Fruit fly (Drosophila melanogaster): ENCODE measurements around the gene CG31036.
A peak's percentile ranks its signal among the peaks of the same experiment; 100 is the strongest.

The CG31036 gene

DNA sequence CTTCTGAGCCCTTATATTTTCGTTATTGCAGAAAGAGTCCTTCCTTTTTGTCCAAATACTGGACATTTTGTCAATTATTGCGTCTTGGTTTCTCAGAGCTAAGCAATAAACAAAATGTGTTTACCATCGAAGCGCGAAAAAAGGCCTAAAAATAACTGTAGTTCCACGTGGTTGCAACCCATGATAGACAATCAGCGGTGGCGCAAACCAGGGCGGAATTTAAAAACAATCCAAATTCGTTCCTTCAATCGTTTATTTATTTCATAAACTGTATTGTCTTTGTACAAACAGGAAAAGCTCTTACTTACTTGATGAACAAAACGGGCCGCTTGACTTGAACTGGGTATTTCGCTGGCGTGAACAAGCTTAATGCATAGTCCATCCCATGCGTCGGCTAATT, 49.1 kb upstream of the CG31036 start, which contains the start of gene CG7824 (continued):
- no peak for TF ChIP-seq HLH4C (GFP tag; IDR thresholded peaks at IDR 0.05; ENCODE audit: partially characterized antibody)
- no peak for TF ChIP-seq CG11093 (GFP tag; IDR thresholded peaks at IDR 0.05)
- TF ChIP-seq CG17361 (GFP tag; IDR thresholded peaks at IDR 0.05): no peak
- no peak for TF ChIP-seq scrt (GFP tag; optimal IDR thresholded peaks at IDR 0.05)
- no peak for TF ChIP-seq CG17385 (GFP tag; optimal IDR thresholded peaks at IDR 0.05)
- no peak for TF ChIP-seq hbn (GFP tag; IDR thresholded peaks at IDR 0.05; ENCODE audit: partially characterized antibody)
- TF ChIP-seq CG6791 (GFP tag; IDR thresholded peaks at IDR 0.05; ENCODE audit: partially characterized antibody): 0 out of 3 replicates have a peak, but pooled peaks have one; percentile 22
- no peak for TF ChIP-seq seq (GFP tag; IDR thresholded peaks at IDR 0.05)
- no peak for TF ChIP-seq Eip74EF (GFP tag; optimal IDR thresholded peaks at IDR 0.05)
- no peak for TF ChIP-seq fu2 (GFP tag; optimal IDR thresholded peaks at IDR 0.05)
- no peak for TF ChIP-seq Camta (GFP tag; optimal IDR thresholded peaks at IDR 0.05)
- no peak for TF ChIP-seq fd3F (GFP tag; optimal IDR thresholded peaks at IDR 0.05)
- no peak for TF ChIP-seq CG5180 (GFP tag; optimal IDR thresholded peaks at IDR 0.05)
- TF ChIP-seq slbo (GFP tag; IDR thresholded peaks at IDR 0.05): no peak
- TF ChIP-seq Xbp1 (GFP tag; optimal IDR thresholded peaks at IDR 0.05): no peak
- TF ChIP-seq CG17829 (tag; optimal IDR thresholded peaks at IDR 0.05): peak; percentile 11
- peak; percentile 31 for TF ChIP-seq bigmax (GFP tag; optimal IDR thresholded peaks at IDR 0.05)
- no peak for TF ChIP-seq CG34376 (GFP tag; optimal IDR thresholded peaks at IDR 0.05)
- TF ChIP-seq schlank (tag; optimal IDR thresholded peaks at IDR 0.05): no peak
- no peak for TF ChIP-seq CG6854 (GFP tag; optimal IDR thresholded peaks at IDR 0.05)
- peak; percentile 34 for TF ChIP-seq ewg (GFP tag; optimal IDR thresholded peaks at IDR 0.05)
- no peak for TF ChIP-seq CG18599 (GFP tag; optimal IDR thresholded peaks at IDR 0.05)
- no peak for TF ChIP-seq B-H1 (GFP tag; IDR thresholded peaks at IDR 0.05)
- peak; percentile 36 for TF ChIP-seq CG12659 (GFP tag; optimal IDR thresholded peaks at IDR 0.05)
- no peak for TF ChIP-seq CG12155 (GFP tag; optimal IDR thresholded peaks at IDR 0.05)
- TF ChIP-seq fd64A (GFP tag; optimal IDR thresholded peaks at IDR 0.05): no peak
- peak; percentile 40 for TF ChIP-seq CG2116 (GFP tag; optimal IDR thresholded peaks at IDR 0.05)
- no peak for TF ChIP-seq tgo (GFP tag; IDR thresholded peaks at IDR 0.05)
- no peak for TF ChIP-seq CG3065 (GFP tag; optimal IDR thresholded peaks at IDR 0.05)
- TF ChIP-seq CG15011 (GFP tag; optimal IDR thresholded peaks at IDR 0.05): no peak
- peak; percentile 12 for TF ChIP-seq nerfin-1 (tag; optimal IDR thresholded peaks at IDR 0.05)
- no peak for TF ChIP-seq CG3838 (GFP tag; optimal IDR thresholded peaks at IDR 0.05)
- no peak for TF ChIP-seq Deaf1 (tag; optimal IDR thresholded peaks at IDR 0.05)
- peak; percentile 21 for TF ChIP-seq CG17186 (GFP tag; optimal IDR thresholded peaks at IDR 0.05)
- no peak for TF ChIP-seq Opbp (GFP tag; IDR thresholded peaks at IDR 0.05; ENCODE audit: partially characterized antibody)
- no peak for TF ChIP-seq gcm (GFP tag; optimal IDR thresholded peaks at IDR 0.05)
- TF ChIP-seq pzg (GFP tag; optimal IDR thresholded peaks at IDR 0.05): peak; percentile 74
- TF ChIP-seq CG14965 (GFP tag; optimal IDR thresholded peaks at IDR 0.05; ENCODE audit: borderline replicate concordance): no peak
- TF ChIP-seq CG10979 (tag; optimal IDR thresholded peaks at IDR 0.05): no peak
- TF ChIP-seq odd (GFP tag; optimal IDR thresholded peaks at IDR 0.05): no peak
- TF ChIP-seq CG9437 (GFP tag; optimal IDR thresholded peaks at IDR 0.05): no peak
- TF ChIP-seq ara (GFP tag; IDR thresholded peaks at IDR 0.05): 0 out of 2 replicates have a peak, but pooled peaks have one; percentile 30
- no peak for TF ChIP-seq vvl (GFP tag; IDR thresholded peaks at IDR 0.05)
- TF ChIP-seq Neu2 (GFP tag; optimal IDR thresholded peaks at IDR 0.05; ENCODE audit: borderline replicate concordance): no peak
- peak; percentile 53; the same call in 1 of the 2 replicates for TF ChIP-seq MBD-R2 (GFP tag; IDR thresholded peaks at IDR 0.05)
- no peak for TF ChIP-seq Pdp1 (GFP tag; optimal IDR thresholded peaks at IDR 0.05)
- TF ChIP-seq unpg (GFP tag; optimal IDR thresholded peaks at IDR 0.05): no peak
- no peak for TF ChIP-seq sisA (GFP tag; IDR thresholded peaks at IDR 0.05)
- no peak for TF ChIP-seq Gug (GFP tag; IDR thresholded peaks at IDR 0.05)
- TF ChIP-seq aop (GFP tag; IDR thresholded peaks at IDR 0.05): no peak
